Worm (Caenorhabditis elegans) whole organism, young adult: ENCODE data around the gene cng-3.

ENCODE experiments used
- B0019.2 ChIP-seq: fragments of 200-800 bp; sonication (Bioruptor generic); conservative IDR thresholded peaks from 2 replicates; pipeline ENCODE4 v1.3.6; 2022; ENCODE audit warnings: missing genetic modification reagents, missing genetic modification characterization, missing compliant biosample characterization
- B0261.1 ChIP-seq: sonication (generic microtip); optimal IDR thresholded peaks from 2 replicates; lab custom pipeline; 2016; ENCODE audit warnings: mild to moderate bottlenecking, missing genetic modification characterization, moderate library complexity, missing compliant biosample characterization
- B0336.3 ChIP-seq: fragments of 200-800 bp; sonication (Bioruptor generic); IDR thresholded peaks from 2 replicates; pipeline ENCODE4 v1.3.6; 2022; ENCODE audit warnings: missing genetic modification characterization, missing compliant biosample characterization
- F23B12.7 ChIP-seq: sonication (generic microtip); optimal IDR thresholded peaks from 2 replicates; lab custom pipeline; 2017; ENCODE audit warnings: missing genetic modification characterization, mild to moderate bottlenecking, missing compliant biosample characterization, antibody characterized with exemption, moderate library complexity; ENCODE audit not compliant: insufficient read depth
- F33H1.4 ChIP-seq: fragments of 200-800 bp; sonication (Bioruptor generic); IDR thresholded peaks from 2 replicates; pipeline ENCODE4 v1.3.6; 2022; ENCODE audit warnings: missing genetic modification reagents, missing genetic modification characterization, missing compliant biosample characterization
- F55B11.4 ChIP-seq: sonication (generic microtip); optimal IDR thresholded peaks from 2 replicates; lab custom pipeline; 2016; ENCODE audit warnings: missing compliant biosample characterization, missing genetic modification characterization, borderline replicate concordance; ENCODE audit not compliant: insufficient read depth
- K11D2.4 ChIP-seq: fragments of 200-800 bp; sonication (Bioruptor generic); IDR thresholded peaks from 2 replicates; pipeline ENCODE4 v1.3.6; 2022; ENCODE audit warnings: missing genetic modification reagents, missing genetic modification characterization, missing compliant biosample characterization
- Y53F4B.3 ChIP-seq: fragments of 200-800 bp; sonication (Bioruptor generic); IDR thresholded peaks from 2 replicates; pipeline ENCODE4 v1.3.6; 2022; ENCODE audit warnings: missing genetic modification reagents, missing genetic modification characterization, missing compliant biosample characterization
- Y53G8AR.9 ChIP-seq: fragments of 200-800 bp; sonication (Bioruptor generic); conservative IDR thresholded peaks from 2 replicates; pipeline ENCODE4 v1.3.6; 2022; ENCODE audit warnings: missing genetic modification reagents, missing genetic modification characterization, missing compliant biosample characterization
- Y56A3A.18 ChIP-seq: fragments of 200-800 bp; sonication (Bioruptor generic); IDR thresholded peaks from 2 replicates; pipeline ENCODE4 v1.3.6; 2022; ENCODE audit warnings: missing genetic modification reagents, missing genetic modification characterization, missing compliant biosample characterization
- Y67H2A.10 ChIP-seq: fragments of 200-800 bp; sonication (Bioruptor generic); conservative IDR thresholded peaks from 2 replicates; pipeline ENCODE4 v1.3.6; 2022; ENCODE audit warnings: missing genetic modification reagents, missing genetic modification characterization, missing compliant biosample characterization
- ama-1 ChIP-seq, 3 experiments: fragments of 150-350 bp in 1 of 3; sonication (generic microtip) in 2 of 3; optimal IDR thresholded peaks; 2 replicates each; lab custom pipeline; 2014 to 2018; ENCODE audit warnings: missing biosample characterization in 2 of 3, missing genetic modification characterization in 2 of 3, missing genetic modification reagents in 2 of 3
- aptf-2 ChIP-seq: fragments of 200-800 bp; sonication (Bioruptor generic); conservative IDR thresholded peaks from 2 replicates; pipeline ENCODE4 v1.3.6; 2022; ENCODE audit warnings: missing genetic modification reagents, missing genetic modification characterization, missing compliant biosample characterization
- attf-6 ChIP-seq: fragments of 200-800 bp; sonication (Bioruptor generic); IDR thresholded peaks from 2 replicates; pipeline ENCODE4 v1.3.6; 2022; ENCODE audit warnings: missing genetic modification reagents, missing genetic modification characterization, missing compliant biosample characterization
- bed-1 ChIP-seq: fragments of 200-800 bp; sonication (Bioruptor generic); IDR thresholded peaks from 2 replicates; pipeline ENCODE4 v1.3.6; 2022; ENCODE audit warnings: missing genetic modification reagents, missing genetic modification characterization, missing compliant biosample characterization
- cebp-1 ChIP-seq, 2 experiments: fragments of 200-800 bp in 1 of 2; sonication (Bioruptor generic) in 1 of 2; sonication (generic microtip) in 1 of 2; IDR thresholded peaks in 1 of 2; optimal IDR thresholded peaks in 1 of 2; 2 replicates each; pipeline versions ENCODE4 v1.3.6 to Lab custom; 2017 to 2022; ENCODE audit warnings: missing compliant biosample characterization in 2 of 2, missing genetic modification characterization in 2 of 2, mild to moderate bottlenecking in 1 of 2, missing genetic modification reagents in 1 of 2, moderate library complexity in 1 of 2
- cebp-2 ChIP-seq: fragments of 200-800 bp; sonication (Bioruptor generic); IDR thresholded peaks from 2 replicates; pipeline ENCODE4 v1.3.6; 2022; ENCODE audit warnings: missing genetic modification characterization, missing compliant biosample characterization
- ceh-27 ChIP-seq: fragments of 200-800 bp; sonication (Bioruptor generic); optimal IDR thresholded peaks from 2 replicates; lab custom pipeline; 2018; ENCODE audit warnings: mild to moderate bottlenecking, missing genetic modification characterization, moderate library complexity, missing compliant biosample characterization
- ceh-40 ChIP-seq: fragments of 200-800 bp; sonication (Bioruptor generic); IDR thresholded peaks from 2 replicates; pipeline ENCODE4 v1.3.6; 2022; ENCODE audit warnings: missing genetic modification characterization, missing compliant biosample characterization
- die-1 ChIP-seq: sonication (generic microtip); optimal IDR thresholded peaks from 2 replicates; lab custom pipeline; 2016; ENCODE audit warnings: missing genotype, mild to moderate bottlenecking, missing genetic modification characterization, missing compliant biosample characterization
- dox-1 ChIP-seq: fragments of 200-800 bp; sonication (Bioruptor generic); IDR thresholded peaks from 2 replicates; pipeline ENCODE4 v1.3.6; 2022; ENCODE audit warnings: missing genetic modification reagents, missing genetic modification characterization, missing compliant biosample characterization
- dpff-1 ChIP-seq: sonication (generic microtip); optimal IDR thresholded peaks from 2 replicates; lab custom pipeline; 2017; ENCODE audit warnings: mild to moderate bottlenecking, missing genetic modification characterization, missing compliant biosample characterization
- egrh-3 ChIP-seq: fragments of 200-800 bp; sonication (Bioruptor generic); IDR thresholded peaks from 2 replicates; pipeline ENCODE4 v1.3.6; 2022; ENCODE audit warnings: missing genetic modification reagents, missing genetic modification characterization, missing compliant biosample characterization
- hlh-12 ChIP-seq: sonication (generic microtip); optimal IDR thresholded peaks from 2 replicates; lab custom pipeline; 2016; ENCODE audit warnings: missing genetic modification characterization, missing compliant biosample characterization
- hmg-1.2 ChIP-seq: fragments of 200-800 bp; sonication (Bioruptor generic); IDR thresholded peaks from 2 replicates; pipeline ENCODE4 v1.3.6; 2022; ENCODE audit warnings: missing genetic modification reagents, missing genetic modification characterization, missing compliant biosample characterization
- hmg-20 ChIP-seq: fragments of 200-800 bp; sonication (Bioruptor generic); IDR thresholded peaks from 2 replicates; pipeline ENCODE4 v1.3.6; 2022; ENCODE audit warnings: missing genetic modification reagents, missing genetic modification characterization, missing compliant biosample characterization
- lin-35 ChIP-seq, 3 experiments: fragments of 150-350 bp in 2 of 3; sonication (generic microtip) in 1 of 3; optimal IDR thresholded peaks; 2 replicates each; lab custom pipeline; 2014 to 2018; ENCODE audit warnings: missing biosample characterization in 3 of 3, missing genetic modification characterization in 3 of 3, missing genetic modification reagents in 3 of 3
- lin-40 ChIP-seq: sonication (generic microtip); optimal IDR thresholded peaks from 2 replicates; lab custom pipeline; 2016; ENCODE audit warnings: missing genetic modification characterization, mild to moderate bottlenecking, missing compliant biosample characterization, missing genotype, missing genetic modification reagents
- lsl-1 ChIP-seq: fragments of 200-800 bp; sonication (Bioruptor generic); optimal IDR thresholded peaks from 2 replicates; lab custom pipeline; 2018; ENCODE audit warnings: mild to moderate bottlenecking, missing genetic modification characterization, moderate library complexity, missing compliant biosample characterization
- lsy-27 ChIP-seq: sonication (generic microtip); optimal IDR thresholded peaks from 2 replicates; lab custom pipeline; 2017; ENCODE audit warnings: missing genetic modification characterization, mild to moderate bottlenecking, missing compliant biosample characterization, antibody characterized with exemption, missing genotype, borderline replicate concordance; ENCODE audit not compliant: insufficient read depth
- madf-6 ChIP-seq: fragments of 200-800 bp; sonication (Bioruptor generic); IDR thresholded peaks from 2 replicates; pipeline ENCODE4 v1.3.6; 2022; ENCODE audit warnings: missing genetic modification reagents, missing genetic modification characterization, missing compliant biosample characterization
- madf-8 ChIP-seq: fragments of 200-800 bp; sonication (Bioruptor generic); conservative IDR thresholded peaks from 2 replicates; pipeline ENCODE4 v1.3.6; 2022; ENCODE audit warnings: missing genetic modification reagents, missing genetic modification characterization, missing compliant biosample characterization
- mes-4 ChIP-seq: sonication (generic microtip); optimal IDR thresholded peaks from 2 replicates; lab custom pipeline; 2016; ENCODE audit warnings: missing genotype, missing genetic modification characterization, missing compliant biosample characterization
- mxl-1 ChIP-seq: sonication (generic microtip); optimal IDR thresholded peaks from 2 replicates; lab custom pipeline; 2016; ENCODE audit warnings: missing genetic modification characterization, missing compliant biosample characterization
- nhr-80 ChIP-seq: sonication (generic microtip); optimal IDR thresholded peaks from 2 replicates; lab custom pipeline; 2016; ENCODE audit warnings: missing genetic modification characterization, missing compliant biosample characterization
- pha-4 ChIP-seq: fragments of 150-350 bp; sonication (generic microtip); optimal IDR thresholded peaks from 2 replicates; lab custom pipeline; 2014; ENCODE audit warnings: missing biosample characterization, missing genetic modification reagents, missing genetic modification characterization
- snpc-4 ChIP-seq, 5 experiments: fragments of 150-350 bp in 1 of 5; sonication (generic microtip) in 4 of 5; optimal IDR thresholded peaks; 2 replicates each; lab custom pipeline; 2014 to 2018; ENCODE audit warnings: missing genetic modification characterization in 5 of 5, missing biosample characterization in 3 of 5, antibody characterized with exemption in 2 of 5, mild to moderate bottlenecking in 2 of 5, missing compliant biosample characterization in 2 of 5, missing genotype in 2 of 5, moderate library complexity in 2 of 5, missing genetic modification reagents in 1 of 5
- tbx-9 ChIP-seq: sonication (generic microtip); optimal IDR thresholded peaks from 2 replicates; lab custom pipeline; 2016; ENCODE audit warnings: borderline replicate concordance, missing genetic modification characterization, inconsistent platforms, missing compliant biosample characterization
- xnd-1 ChIP-seq: sonication (generic microtip); optimal IDR thresholded peaks from 2 replicates; lab custom pipeline; 2016; ENCODE audit warnings: missing genotype, missing genetic modification reagents, missing genetic modification characterization, missing compliant biosample characterization
- zfh-2 ChIP-seq: fragments of 200-800 bp; sonication (Bioruptor generic); conservative IDR thresholded peaks from 2 replicates; pipeline ENCODE4 v1.3.6; 2022; ENCODE audit warnings: missing genetic modification reagents, missing genetic modification characterization, missing compliant biosample characterization
- zim-3 ChIP-seq: sonication (generic microtip); optimal IDR thresholded peaks from 2 replicates; lab custom pipeline; 2017; ENCODE audit warnings: mild to moderate bottlenecking, missing genetic modification characterization, moderate library complexity, missing compliant biosample characterization
- ztf-18 ChIP-seq: sonication (generic microtip); optimal IDR thresholded peaks from 2 replicates; lab custom pipeline; 2016; ENCODE audit warnings: missing genotype, mild to moderate bottlenecking, missing genetic modification characterization, missing compliant biosample characterization
- ztf-3 ChIP-seq: fragments of 200-800 bp; sonication (Bioruptor generic); optimal IDR thresholded peaks from 2 replicates; lab custom pipeline; 2018; ENCODE audit warnings: mild to moderate bottlenecking, missing genetic modification characterization, missing compliant biosample characterization
- ztf-6 ChIP-seq: fragments of 200-800 bp; sonication (Bioruptor generic); IDR thresholded peaks from 2 replicates; pipeline ENCODE4 v1.3.6; 2022; ENCODE audit warnings: missing genetic modification reagents, missing genetic modification characterization, missing compliant biosample characterization

Gene cng-3

DNA sequence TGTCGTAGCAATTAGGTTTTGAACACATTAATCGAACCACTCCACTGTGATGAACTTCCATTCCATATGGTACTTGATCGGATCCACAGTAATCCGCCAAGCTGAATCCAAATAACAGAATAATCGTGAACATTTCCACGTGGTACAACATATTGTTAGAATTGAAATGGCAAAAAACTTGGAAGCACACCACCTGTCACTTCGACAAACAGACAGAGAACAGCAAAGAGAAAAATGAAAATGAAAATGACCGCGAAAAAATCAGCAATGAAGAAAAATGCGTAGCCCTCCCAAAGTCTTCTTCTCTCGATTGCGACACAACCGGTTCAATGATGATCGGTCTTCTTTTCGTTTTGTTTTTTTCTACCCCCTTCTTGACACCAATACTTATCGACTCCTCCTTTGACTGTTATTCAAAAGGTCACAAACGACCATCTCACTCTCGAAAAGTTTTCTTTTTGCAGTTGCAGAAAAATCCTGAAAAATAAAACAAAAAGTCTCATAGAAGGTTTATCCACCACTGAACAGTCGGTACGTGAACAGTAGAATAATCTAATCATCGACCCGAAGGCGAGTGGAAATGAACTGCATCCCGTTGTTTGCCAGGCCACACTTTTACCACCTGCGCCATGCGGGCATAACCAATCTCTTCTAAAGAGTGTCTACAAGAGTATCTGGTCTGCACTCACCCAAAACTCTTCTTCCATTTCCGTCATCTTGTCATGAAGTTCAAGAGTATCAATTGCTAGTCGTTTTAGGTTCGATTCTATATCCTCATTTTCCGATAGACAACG lies 3.5 kb downstream of the cng-3 start, which contains the start of gene wrt-3:
TSS of gene wrt-3 (minus strand) at position 322 of the 794 bp plus-strand sequence.
- TF ChIP-seq nhr-80 (tag; lab: Kevin White, UChicago) (peak; percentile 50), madf-6 (GFP tag; lab: Robert Waterston, UW) (no peak), tbx-9 (tag; lab: Kevin White, UChicago) (peak; percentile 62), dox-1 (no peak), ztf-18 (tag; lab: Kevin White, UChicago) (peak; percentile 81), madf-8 (0 out of 2 replicates have a peak, but pooled peaks have one; percentile 16), egrh-3 (GFP tag; lab: Robert Waterston, UW) (no peak; the same call in 1 of the 2 replicates), mes-4 (tag; lab: Kevin White, UChicago) (peak; percentile 87), lsy-27 (tag; lab: Kevin White, UChicago) (peak; percentile 65), lsl-1 (no peak), cebp-2 (GFP tag; lab: Robert Waterston, UW) (peak; percentile 95), die-1 (tag; lab: Kevin White, UChicago) (peak; percentile 97), zfh-2 (GFP tag; lab: Robert Waterston, UW) (no peak), aptf-2 (GFP tag; lab: Robert Waterston, UW) (0 out of 2 replicates have a peak, but pooled peaks have one; percentile 15), xnd-1 (tag; lab: Kevin White, UChicago) (peak; percentile 5), F55B11.4 (tag; lab: Kevin White, UChicago) (no peak), B0336.3 (GFP tag; lab: Robert Waterston, UW) (no peak), K11D2.4 (no peak), hmg-20 (peak; percentile 78; the same call in 1 of the 2 replicates), ceh-27 (no peak), F33H1.4 (GFP tag; lab: Robert Waterston, UW) (no peak), ama-1 (optimal IDR thresholded peaks at IDR 0.05; lab: Kevin White, UChicago) (no peak), ama-1 (GFP tag; optimal IDR thresholded peaks at IDR 0.05; lab: Kevin White, UChicago) (peak; percentile 74 to 96), pha-4 (tag; lab: Kevin White, UChicago) (no peak), B0019.2 (GFP tag; lab: Robert Waterston, UW) (0 out of 2 replicates have a peak, but pooled peaks have one; percentile 37), hmg-1.2 (GFP tag; lab: Robert Waterston, UW) (peak; percentile 71), snpc-4 (GFP tag; optimal IDR thresholded peaks at IDR 0.05; lab: Kevin White, UChicago) (peak; percentile 87), snpc-4 (tag; optimal IDR thresholded peaks at IDR 0.05; lab: Kevin White, UChicago) (peak; percentile 79 to 89 (median 86)), F23B12.7 (peak; percentile 53), lin-40 (tag; lab: Kevin White, UChicago) (no peak), bed-1 (no peak), ztf-3 (GFP tag; lab: Kevin White, UChicago) (peak; percentile 9), zim-3 (peak; percentile 97), B0261.1 (tag; lab: Kevin White, UChicago) (peak; percentile 97), lin-35 (GFP tag; optimal IDR thresholded peaks at IDR 0.05; lab: Kevin White, UChicago) (peak in 1 of 3 experiments; percentile 7), ceh-40 (GFP tag; lab: Robert Waterston, UW) (peak; percentile 90), attf-6 (peak; percentile 87), Y67H2A.10 (GFP tag; lab: Robert Waterston, UW) (no peak), Y56A3A.18 (GFP tag; lab: Robert Waterston, UW) (no peak; the same call in 1 of the 2 replicates), Y53G8AR.9 (GFP tag; lab: Robert Waterston, UW) (no peak; the same call in 1 of the 2 replicates), mxl-1 (peak; percentile 88), hlh-12 (tag; lab: Kevin White, UChicago) (peak; percentile 90), Y53F4B.3 (GFP tag; lab: Robert Waterston, UW) (no peak), ztf-6 (peak; percentile 35; the same call in 1 of the 2 replicates), dpff-1 (tag; lab: Kevin White, UChicago) (peak; percentile 77), cebp-1 (GFP tag; IDR thresholded peaks at IDR 0.05; lab: Robert Waterston, UW) (no peak), cebp-1 (tag; optimal IDR thresholded peaks at IDR 0.05; lab: Kevin White, UChicago) (no peak)
